Worm (Caenorhabditis elegans) whole organism, L1 larva: ENCODE measurements around the gene ifc-2.

Source experiments
- C16A3.4 ChIP-seq: fragments of 150-350 bp; optimal IDR thresholded peaks from 2 replicates; lab custom pipeline; 2014; ENCODE audit warnings: missing biosample characterization, missing genetic modification characterization
- Y116A8C.19 ChIP-seq: sonication (generic microtip); optimal IDR thresholded peaks from 2 replicates; lab custom pipeline; 2016; ENCODE audit warnings: missing compliant biosample characterization, missing genetic modification characterization, borderline replicate concordance
- aly-2 ChIP-seq: fragments of 150-350 bp; optimal IDR thresholded peaks from 2 replicates; lab custom pipeline; 2014; ENCODE audit warnings: missing biosample characterization, missing genetic modification characterization
- ama-1 ChIP-seq: fragments of 150-350 bp; optimal IDR thresholded peaks from 2 replicates; lab custom pipeline; 2014
- ceh-63 ChIP-seq: fragments of 200-800 bp; sonication (Bioruptor generic); optimal IDR thresholded peaks from 2 replicates; lab custom pipeline; 2018; ENCODE audit warnings: mild to moderate bottlenecking, missing genetic modification characterization, missing compliant biosample characterization
- ceh-88 ChIP-seq: fragments of 200-800 bp; sonication (Bioruptor generic); IDR thresholded peaks from 2 replicates; pipeline ENCODE4 v1.3.6; 2022; ENCODE audit warnings: missing genetic modification characterization, missing compliant biosample characterization
- dpl-1 ChIP-seq, 3 experiments: fragments of 150-350 bp in 2 of 3; sonication (generic microtip) in 1 of 3; optimal IDR thresholded peaks; 2 replicates each; lab custom pipeline; 2014 to 2017; ENCODE audit warnings: missing biosample characterization in 3 of 3, missing genetic modification characterization in 3 of 3, missing genetic modification reagents in 3 of 3
- efl-1 ChIP-seq, 4 experiments: fragments of 150-350 bp; optimal IDR thresholded peaks in 3 of 4; peaks in 1 of 4; 1 replicate in 1 of 4; 2 replicates in 3 of 4; lab custom pipeline; 2014; ENCODE audit warnings: missing biosample characterization in 2 of 4, missing genetic modification characterization in 2 of 4, missing genetic modification reagents in 2 of 4
- efl-3 ChIP-seq: fragments of 200-800 bp; sonication (Bioruptor generic); optimal IDR thresholded peaks from 2 replicates; lab custom pipeline; 2018; ENCODE audit warnings: mild to moderate bottlenecking, missing genetic modification characterization, missing compliant biosample characterization
- fkh-10 ChIP-seq: sonication (generic microtip); optimal IDR thresholded peaks from 2 replicates; lab custom pipeline; 2017; ENCODE audit warnings: missing biosample characterization, missing genetic modification reagents, missing genetic modification characterization
- fkh-4 ChIP-seq: sonication (generic microtip); optimal IDR thresholded peaks from 2 replicates; lab custom pipeline; 2016; ENCODE audit warnings: missing compliant biosample characterization, missing genetic modification characterization, borderline replicate concordance
- fkh-8 ChIP-seq: sonication (generic microtip); optimal IDR thresholded peaks from 2 replicates; lab custom pipeline; 2016; ENCODE audit warnings: mild to moderate bottlenecking, missing genetic modification characterization, missing compliant biosample characterization
- fos-1 ChIP-seq: fragments of 150-350 bp; optimal IDR thresholded peaks from 2 replicates; lab custom pipeline; 2014; ENCODE audit warnings: missing biosample characterization, missing genetic modification characterization
- grh-1 ChIP-seq: fragments of 200-800 bp; sonication (Bioruptor generic); IDR thresholded peaks from 2 replicates; pipeline ENCODE4 v1.3.6; 2022; ENCODE audit warnings: missing genetic modification reagents, missing genetic modification characterization, missing compliant biosample characterization
- hlh-17 ChIP-seq: fragments of 200-800 bp; sonication (Bioruptor generic); optimal IDR thresholded peaks from 2 replicates; lab custom pipeline; 2018; ENCODE audit warnings: missing genetic modification characterization, mild to moderate bottlenecking, missing compliant biosample characterization, moderate library complexity, borderline replicate concordance
- irx-1 ChIP-seq: sonication (generic microtip); optimal IDR thresholded peaks from 2 replicates; lab custom pipeline; 2016; ENCODE audit warnings: missing genetic modification characterization, missing compliant biosample characterization
- isw-1 ChIP-seq: fragments of 200-800 bp; sonication (Bioruptor generic); IDR thresholded peaks from 2 replicates; pipeline ENCODE4 v1.3.6; 2022; ENCODE audit warnings: missing genetic modification characterization, missing compliant biosample characterization
- lin-13 ChIP-seq: fragments of 150-350 bp; optimal IDR thresholded peaks from 2 replicates; lab custom pipeline; 2014; ENCODE audit warnings: missing biosample characterization, missing genetic modification reagents, missing genetic modification characterization
- lin-14 ChIP-seq: fragments of 200-800 bp; sonication (Bioruptor generic); optimal IDR thresholded peaks from 2 replicates; lab custom pipeline; 2018; ENCODE audit warnings: mild to moderate bottlenecking, missing genetic modification characterization, moderate library complexity, missing compliant biosample characterization
- lin-35 ChIP-seq, 2 experiments: fragments of 150-350 bp; optimal IDR thresholded peaks; 2 replicates each; lab custom pipeline; 2014; ENCODE audit warnings: missing biosample characterization in 2 of 2, missing genetic modification characterization in 2 of 2, missing genetic modification reagents in 2 of 2
- lsy-2 ChIP-seq, 2 experiments: fragments of 150-350 bp; optimal IDR thresholded peaks; 2 replicates each; lab custom pipeline; 2014; ENCODE audit warnings: missing biosample characterization in 2 of 2, missing genetic modification characterization in 2 of 2
- mef-2 ChIP-seq: fragments of 150-350 bp; optimal IDR thresholded peaks from 2 replicates; lab custom pipeline; 2014; ENCODE audit warnings: missing biosample characterization, missing genetic modification characterization
- mep-1 ChIP-seq: fragments of 150-350 bp; optimal IDR thresholded peaks from 2 replicates; lab custom pipeline; 2014; ENCODE audit warnings: missing biosample characterization, missing genetic modification characterization
- nhr-11 ChIP-seq: fragments of 150-350 bp; optimal IDR thresholded peaks from 2 replicates; lab custom pipeline; 2014; ENCODE audit warnings: missing biosample characterization, missing genetic modification characterization
- nhr-237 ChIP-seq: fragments of 150-350 bp; optimal IDR thresholded peaks from 2 replicates; lab custom pipeline; 2014; ENCODE audit warnings: missing biosample characterization, missing genetic modification characterization
- nhr-71 ChIP-seq: sonication (generic microtip); optimal IDR thresholded peaks from 2 replicates; lab custom pipeline; 2016; ENCODE audit warnings: mild to moderate bottlenecking, missing genetic modification characterization, moderate library complexity, missing compliant biosample characterization
- nhr-77 ChIP-seq: fragments of 150-350 bp; optimal IDR thresholded peaks from 2 replicates; lab custom pipeline; 2014; ENCODE audit warnings: missing biosample characterization, missing genetic modification characterization
- nhr-84 ChIP-seq: sonication (generic microtip); optimal IDR thresholded peaks from 2 replicates; lab custom pipeline; 2017; ENCODE audit warnings: missing biosample characterization, missing genetic modification characterization
- pag-3 ChIP-seq: sonication (generic microtip); optimal IDR thresholded peaks from 2 replicates; lab custom pipeline; 2017; ENCODE audit warnings: missing genetic modification characterization, mild to moderate bottlenecking, missing compliant biosample characterization, antibody characterized with exemption, borderline replicate concordance; ENCODE audit not compliant: insufficient read depth
- pax-3 ChIP-seq: fragments of 200-800 bp; sonication (Bioruptor generic); optimal IDR thresholded peaks from 2 replicates; lab custom pipeline; 2018; ENCODE audit warnings: mild to moderate bottlenecking, missing genetic modification characterization, moderate library complexity, missing compliant biosample characterization
- pqm-1 ChIP-seq: sonication (generic microtip); optimal IDR thresholded peaks from 3 replicates; lab custom pipeline; 2017; ENCODE audit warnings: missing biosample characterization, missing genetic modification characterization
- rnt-1 ChIP-seq: sonication (generic microtip); optimal IDR thresholded peaks from 2 replicates; lab custom pipeline; 2016; ENCODE audit warnings: mild to moderate bottlenecking, missing genetic modification characterization, moderate library complexity, missing compliant biosample characterization
- skn-1 ChIP-seq: fragments of 150-350 bp; optimal IDR thresholded peaks from 2 replicates; lab custom pipeline; 2014; ENCODE audit warnings: missing biosample characterization, missing genetic modification characterization
- snpc-4 ChIP-seq: fragments of 150-350 bp; optimal IDR thresholded peaks from 2 replicates; lab custom pipeline; 2014; ENCODE audit warnings: missing biosample characterization, missing genetic modification characterization
- snu-23 ChIP-seq: sonication (generic microtip); optimal IDR thresholded peaks from 2 replicates; lab custom pipeline; 2016; ENCODE audit warnings: missing genetic modification characterization, missing compliant biosample characterization
- sup-37 ChIP-seq: fragments of 200-800 bp; sonication (Bioruptor generic); optimal IDR thresholded peaks from 2 replicates; lab custom pipeline; 2018; ENCODE audit warnings: mild to moderate bottlenecking, missing genetic modification characterization, missing compliant biosample characterization
- tbx-2 ChIP-seq: sonication (generic microtip); optimal IDR thresholded peaks from 2 replicates; lab custom pipeline; 2016; ENCODE audit warnings: missing genetic modification characterization, missing compliant biosample characterization
- unc-130 ChIP-seq: fragments of 150-350 bp; optimal IDR thresholded peaks from 2 replicates; lab custom pipeline; 2017; ENCODE audit warnings: missing biosample characterization, missing genetic modification characterization, inconsistent platforms
- unc-30 ChIP-seq: sonication (generic microtip); optimal IDR thresholded peaks from 2 replicates; lab custom pipeline; 2017; ENCODE audit warnings: missing biosample characterization, missing genetic modification characterization
- unc-62 ChIP-seq: fragments of 150-350 bp; optimal IDR thresholded peaks from 2 replicates; lab custom pipeline; 2014; ENCODE audit warnings: missing biosample characterization, missing genetic modification reagents, missing genetic modification characterization
- unc-86 ChIP-seq: sonication (generic microtip); optimal IDR thresholded peaks from 2 replicates; lab custom pipeline; 2016; ENCODE audit warnings: missing genetic modification characterization, missing compliant biosample characterization
- vab-15 ChIP-seq: sonication (generic microtip); optimal IDR thresholded peaks from 2 replicates; lab custom pipeline; 2017; ENCODE audit warnings: missing genotype, mild to moderate bottlenecking, missing genetic modification characterization, missing compliant biosample characterization
- zag-1 ChIP-seq: fragments of 150-350 bp; optimal IDR thresholded peaks from 2 replicates; lab custom pipeline; 2014; ENCODE audit warnings: missing biosample characterization, missing genetic modification characterization
- ztf-11 ChIP-seq, 2 experiments: sonication (generic microtip); optimal IDR thresholded peaks; 2 replicates each; lab custom pipeline; 2016 to 2017; ENCODE audit warnings: missing genetic modification characterization in 2 of 2, missing biosample characterization in 1 of 2, missing compliant biosample characterization in 1 of 2

The ifc-2 gene

ce11 chrX:612783-613182, 41.9 kb downstream of the ifc-2 start:
- TF ChIP-seq lin-13 (GFP tag; lab: Kevin White, UChicago) (no peak), snpc-4 (tag; lab: Kevin White, UChicago) (peak; percentile 58)

- no peak for TF ChIP-seq efl-3 (GFP tag; lab: Kevin White, UChicago)
- TF ChIP-seq irx-1 (tag; lab: Kevin White, UChicago): no peak
- no peak for TF ChIP-seq unc-30 (tag; lab: Kevin White, UChicago)
- TF ChIP-seq pax-3 (tag; lab: Kevin White, UChicago): no peak
- TF ChIP-seq C16A3.4 (tag; lab: Kevin White, UChicago): no peak
Observed at ce11 chrX:609553-609952, 45.2 kb downstream of the ifc-2 start.

- TF ChIP-seq nhr-77 (peak; percentile 1), nhr-237 (tag; lab: Kevin White, UChicago) (no peak)
Observed at ce11 chrX:608392-608791, 46.3 kb downstream of the ifc-2 start, which contains the start of gene F13C5.5. F13C5.5 (minus strand) TSS chrX:608492.

ce11 chrX:601860-602259, 52.8 kb downstream of the ifc-2 start, which contains the start of gene F13C5.1:
F13C5.1 (plus strand) TSS chrX:602160.
- TF ChIP-seq mep-1 (tag; lab: Kevin White, UChicago) (peak; percentile 19), pax-3 (tag; lab: Kevin White, UChicago) (no peak)

ce11 chrX:601340-601757, 53.4 kb downstream of the ifc-2 start:
- peak; percentile 47 for TF ChIP-seq ceh-63 (GFP tag; lab: Kevin White, UChicago)
- no peak for TF ChIP-seq rnt-1 (tag; lab: Kevin White, UChicago)
- TF ChIP-seq grh-1 (GFP tag; lab: Robert Waterston, UW): no peak
- peak; percentile 87 for TF ChIP-seq skn-1
- TF ChIP-seq ceh-88 (GFP tag; lab: Robert Waterston, UW): no peak
- no peak for TF ChIP-seq sup-37 (GFP tag; lab: Kevin White, UChicago)
- TF ChIP-seq lsy-2 (tag; optimal IDR thresholded peaks at IDR 0.05; lab: Kevin White, UChicago): peak; percentile 6 to 32
- no peak for TF ChIP-seq fkh-4 (tag; lab: Kevin White, UChicago)
- TF ChIP-seq nhr-84 (tag; lab: Kevin White, UChicago): no peak
- TF ChIP-seq snu-23: peak; percentile 11
- no peak for TF ChIP-seq efl-1 (optimal IDR thresholded peaks at IDR 0.05; lab: Kevin White, UChicago)
- TF ChIP-seq efl-1 (GFP tag; optimal IDR thresholded peaks at IDR 0.05 in 1 of 2; lab: Kevin White, UChicago): no peak
- TF ChIP-seq fkh-8 (tag; lab: Kevin White, UChicago): peak; percentile 84
- TF ChIP-seq mef-2: no peak
- TF ChIP-seq pqm-1: no peak
- peak in 1 of 2 experiments; percentile 1 for TF ChIP-seq ztf-11 (tag; optimal IDR thresholded peaks at IDR 0.05; lab: Kevin White, UChicago)
- no peak for TF ChIP-seq pag-3
- peak; percentile 40 for TF ChIP-seq isw-1 (GFP tag; lab: Robert Waterston, UW)
- peak; percentile 25 for TF ChIP-seq pax-3 (tag; lab: Kevin White, UChicago)
- no peak for TF ChIP-seq ama-1 (lab: Kevin White, UChicago)
- peak; percentile 58 for TF ChIP-seq fkh-10
- TF ChIP-seq Y116A8C.19 (tag; lab: Kevin White, UChicago): no peak
- TF ChIP-seq fos-1 (tag; lab: Kevin White, UChicago): no peak
- peak in 1 of 3 experiments; percentile 12 for TF ChIP-seq dpl-1 (GFP tag; optimal IDR thresholded peaks at IDR 0.05; lab: Kevin White, UChicago)
- TF ChIP-seq unc-86: peak; percentile 48
- peak; percentile 60 for TF ChIP-seq nhr-71 (tag; lab: Kevin White, UChicago)
- no peak for TF ChIP-seq aly-2 (tag; lab: Kevin White, UChicago)
- TF ChIP-seq zag-1 (tag; lab: Kevin White, UChicago): no peak
- no peak for TF ChIP-seq nhr-237 (tag; lab: Kevin White, UChicago)
- TF ChIP-seq nhr-11: no peak
- peak; percentile 90 for TF ChIP-seq lin-14 (GFP tag; lab: Kevin White, UChicago)
- TF ChIP-seq unc-62: no peak
- TF ChIP-seq tbx-2 (tag; lab: Kevin White, UChicago): peak; percentile 51
- no peak for TF ChIP-seq hlh-17 (GFP tag; lab: Kevin White, UChicago)
- no peak for TF ChIP-seq vab-15 (tag; lab: Kevin White, UChicago)
- TF ChIP-seq lin-35 (GFP tag; optimal IDR thresholded peaks at IDR 0.05; lab: Kevin White, UChicago): peak in 1 of 2 experiments; percentile 58
- no peak for TF ChIP-seq unc-130 (tag; lab: Kevin White, UChicago)
